Fruit fly (Drosophila melanogaster) whole organism, embryonic: Measurements from ENCODE around the gene CG33489.

Source experiments
- Aef1 ChIP-seq: fragments of 200-800 bp; sonication (Bioruptor generic); IDR thresholded peaks from 3 replicates; pipeline ENCODE4 v1.3.6; 2022; ENCODE audit warnings: missing biosample characterization, missing genetic modification characterization
- CG10274 ChIP-seq: fragments of 200-800 bp; sonication (Bioruptor generic); optimal IDR thresholded peaks from 3 replicates; lab custom pipeline; 2017; ENCODE audit warnings: missing biosample characterization, mild to moderate bottlenecking, missing genetic modification characterization
- CG10654 ChIP-seq: fragments of 200-800 bp; sonication (Bioruptor generic); optimal IDR thresholded peaks from 2 replicates; lab custom pipeline; 2016; ENCODE audit warnings: missing biosample characterization, missing genetic modification characterization
- CG11695 ChIP-seq: fragments of 200-800 bp; sonication (Bioruptor generic); IDR thresholded peaks from 3 replicates; pipeline ENCODE4 v1.3.6; 2022; ENCODE audit warnings: missing biosample characterization, missing genetic modification characterization
- CG12155 ChIP-seq: fragments of 200-800 bp; sonication (Bioruptor generic); optimal IDR thresholded peaks from 3 replicates; lab custom pipeline; 2016; ENCODE audit warnings: missing biosample characterization, missing genetic modification characterization
- CG12236 ChIP-seq: fragments of 200-800 bp; sonication (Bioruptor generic); optimal IDR thresholded peaks from 2 replicates; lab custom pipeline; 2016; ENCODE audit warnings: missing biosample characterization, missing genetic modification characterization
- CG14710 ChIP-seq: fragments of 200-800 bp; sonication (Bioruptor generic); optimal IDR thresholded peaks from 3 replicates; lab custom pipeline; 2019; ENCODE audit warnings: missing biosample characterization, mild to moderate bottlenecking, missing genetic modification characterization, moderate library complexity
- CG15011 ChIP-seq: fragments of 200-800 bp; sonication (Bioruptor generic); optimal IDR thresholded peaks from 3 replicates; lab custom pipeline; 2018; ENCODE audit warnings: missing biosample characterization, mild to moderate bottlenecking, missing genetic modification characterization
- CG17361 ChIP-seq: fragments of 200-800 bp; sonication (Bioruptor generic); IDR thresholded peaks from 3 replicates; pipeline ENCODE4 v1.3.6; 2022; ENCODE audit warnings: missing biosample characterization, missing genetic modification characterization
- CG2129 ChIP-seq: fragments of 200-800 bp; sonication (Bioruptor generic); IDR thresholded peaks from 2 replicates; pipeline ENCODE4 v1.3.6; 2022; ENCODE audit warnings: missing biosample characterization, missing genetic modification characterization; ENCODE audit not compliant: partially characterized antibody
- CG30403 ChIP-seq: fragments of 200-800 bp; sonication (Bioruptor generic); optimal IDR thresholded peaks from 3 replicates; lab custom pipeline; 2016; ENCODE audit warnings: missing biosample characterization, missing genetic modification characterization
- CG31365 ChIP-seq: fragments of 200-800 bp; sonication (Bioruptor generic); optimal IDR thresholded peaks from 2 replicates; lab custom pipeline; 2018; ENCODE audit warnings: missing biosample characterization, mild to moderate bottlenecking, missing genetic modification characterization
- CG31441 ChIP-seq: fragments of 200-800 bp; sonication (Bioruptor generic); IDR thresholded peaks from 2 replicates; pipeline ENCODE4 v1.3.6; 2022; ENCODE audit warnings: missing biosample characterization, missing genetic modification characterization
- CG33213 ChIP-seq: fragments of 200-800 bp; sonication (Bioruptor generic); optimal IDR thresholded peaks from 3 replicates; lab custom pipeline; 2016; ENCODE audit warnings: missing biosample characterization, missing genetic modification characterization
- CG34376 ChIP-seq: fragments of 200-800 bp; sonication (Bioruptor generic); optimal IDR thresholded peaks from 2 replicates; lab custom pipeline; 2018; ENCODE audit warnings: missing biosample characterization, mild to moderate bottlenecking, missing genetic modification characterization
- CG34422 ChIP-seq: fragments of 200-800 bp; sonication (Bioruptor generic); IDR thresholded peaks from 3 replicates; pipeline ENCODE4 v1.3.6; 2022; ENCODE audit warnings: missing biosample characterization, missing genetic modification characterization
- CG4617 ChIP-seq: fragments of 200-800 bp; sonication (Bioruptor generic); optimal IDR thresholded peaks from 3 replicates; lab custom pipeline; 2016; ENCODE audit warnings: missing biosample characterization, missing genetic modification characterization, borderline replicate concordance
- CG6175 ChIP-seq: fragments of 200-800 bp; sonication (Bioruptor generic); IDR thresholded peaks from 3 replicates; pipeline ENCODE4 v1.3.6; 2022; ENCODE audit warnings: missing biosample characterization, missing genetic modification characterization
- CG8290 ChIP-seq, 3 experiments: fragments of 200-800 bp; sonication (Bioruptor generic); optimal IDR thresholded peaks; 2 replicates each; lab custom pipeline; 2016 to 2019; ENCODE audit warnings: missing biosample characterization in 3 of 3, missing genetic modification characterization in 3 of 3, mild to moderate bottlenecking in 2 of 3, moderate library complexity in 1 of 3
- CG8944 ChIP-seq: fragments of 200-800 bp; sonication (Bioruptor generic); optimal IDR thresholded peaks from 3 replicates; lab custom pipeline; 2016; ENCODE audit warnings: missing biosample characterization, missing genetic modification characterization
- CG9215 ChIP-seq: fragments of 200-800 bp; sonication (Bioruptor generic); IDR thresholded peaks from 2 replicates; pipeline ENCODE4 v1.3.6; 2022; ENCODE audit warnings: missing biosample characterization, missing genetic modification characterization
- CG9876 ChIP-seq: fragments of 200-800 bp; sonication (Bioruptor generic); optimal IDR thresholded peaks from 2 replicates; lab custom pipeline; 2016; ENCODE audit warnings: missing biosample characterization, missing genetic modification characterization
- Camta ChIP-seq: fragments of 200-800 bp; sonication (Bioruptor generic); optimal IDR thresholded peaks from 2 replicates; lab custom pipeline; 2016; ENCODE audit warnings: missing biosample characterization, missing genetic modification characterization
- Dp ChIP-seq: fragments of 200-800 bp; sonication (Bioruptor generic); optimal IDR thresholded peaks from 2 replicates; lab custom pipeline; 2018; ENCODE audit warnings: missing biosample characterization, mild to moderate bottlenecking, missing genetic modification characterization, moderate library complexity
- Fer3 ChIP-seq: fragments of 200-800 bp; sonication (Bioruptor generic); optimal IDR thresholded peaks from 2 replicates; lab custom pipeline; 2018; ENCODE audit warnings: missing biosample characterization, mild to moderate bottlenecking, missing genetic modification characterization, moderate library complexity
- H2.0 ChIP-seq: fragments of 200-800 bp; sonication (Bioruptor generic); IDR thresholded peaks from 2 replicates; pipeline ENCODE4 v1.3.6; 2022; ENCODE audit warnings: missing biosample characterization, missing genetic modification characterization
- HLHmδ ChIP-seq: fragments of 200-800 bp; sonication (Bioruptor generic); optimal IDR thresholded peaks from 2 replicates; lab custom pipeline; 2018; ENCODE audit warnings: missing biosample characterization, mild to moderate bottlenecking, missing genetic modification characterization, moderate library complexity
- Med ChIP-seq: fragments of 200-800 bp; sonication (Bioruptor generic); peaks from one replicate; lab custom pipeline; 2016; ENCODE audit warnings: missing biosample characterization, missing genetic modification characterization, mild to moderate bottlenecking, inconsistent platforms, moderate library complexity
- NFAT ChIP-seq: fragments of 200-800 bp; sonication (Bioruptor generic); IDR thresholded peaks from 2 replicates; pipeline ENCODE4 v1.3.6; 2022; ENCODE audit warnings: missing biosample characterization, missing genetic modification characterization
- PHDP ChIP-seq: fragments of 200-800 bp; sonication (Bioruptor generic); optimal IDR thresholded peaks from 3 replicates; lab custom pipeline; 2018; ENCODE audit warnings: missing biosample characterization, mild to moderate bottlenecking, missing genetic modification characterization, moderate library complexity
- Sry-β ChIP-seq: fragments of 200-800 bp; sonication (Bioruptor generic); optimal IDR thresholded peaks from 2 replicates; lab custom pipeline; 2018; ENCODE audit warnings: missing biosample characterization, mild to moderate bottlenecking, missing genetic modification characterization, moderate library complexity
- az2 ChIP-seq: fragments of 200-800 bp; sonication (Bioruptor generic); optimal IDR thresholded peaks from 3 replicates; lab custom pipeline; 2016; ENCODE audit warnings: missing biosample characterization, missing genetic modification characterization
- bigmax ChIP-seq: fragments of 200-800 bp; sonication (Bioruptor generic); optimal IDR thresholded peaks from 2 replicates; lab custom pipeline; 2018; ENCODE audit warnings: missing biosample characterization, mild to moderate bottlenecking, missing genetic modification characterization
- da ChIP-seq: fragments of 200-800 bp; sonication (Bioruptor generic); optimal IDR thresholded peaks from 2 replicates; lab custom pipeline; 2016; ENCODE audit warnings: missing biosample characterization, missing genetic modification characterization
- dimm ChIP-seq: fragments of 200-800 bp; sonication (Bioruptor generic); IDR thresholded peaks from 2 replicates; pipeline ENCODE4 v1.3.6; 2022; ENCODE audit warnings: missing biosample characterization, missing genetic modification characterization
- disco-r ChIP-seq: fragments of 200-800 bp; sonication (Bioruptor generic); optimal IDR thresholded peaks from 2 replicates; lab custom pipeline; 2016; ENCODE audit warnings: missing biosample characterization, missing genetic modification characterization
- dpn ChIP-seq, 2 experiments: fragments of 200-800 bp; sonication (Bioruptor generic); optimal IDR thresholded peaks; 3 replicates each; lab custom pipeline; 2016; ENCODE audit warnings: missing biosample characterization in 2 of 2, missing genetic modification characterization in 2 of 2
- en ChIP-seq: fragments of 200-800 bp; sonication (Bioruptor generic); optimal IDR thresholded peaks from 2 replicates; lab custom pipeline; 2016; ENCODE audit warnings: missing biosample characterization, missing genetic modification characterization
- ftz-f1 ChIP-seq: fragments of 200-800 bp; sonication (Bioruptor generic); optimal IDR thresholded peaks from 2 replicates; lab custom pipeline; 2016; ENCODE audit warnings: missing biosample characterization, missing genetic modification characterization
- gfzf ChIP-seq: fragments of 200-800 bp; sonication (Bioruptor generic); optimal IDR thresholded peaks from 2 replicates; lab custom pipeline; 2016; ENCODE audit warnings: missing biosample characterization, mild to moderate bottlenecking, missing genetic modification characterization, moderate library complexity
- lbe ChIP-seq: fragments of 200-800 bp; sonication (Bioruptor generic); optimal IDR thresholded peaks from 2 replicates; lab custom pipeline; 2016; ENCODE audit warnings: missing biosample characterization, mild to moderate bottlenecking, missing genetic modification characterization
- mam ChIP-seq: fragments of 200-800 bp; sonication (Bioruptor generic); optimal IDR thresholded peaks from 3 replicates; lab custom pipeline; 2016; ENCODE audit warnings: missing biosample characterization, missing genetic modification characterization
- mld ChIP-seq: fragments of 200-800 bp; sonication (Bioruptor generic); IDR thresholded peaks from 3 replicates; pipeline ENCODE4 v1.3.6; 2022; ENCODE audit warnings: missing biosample characterization, missing genetic modification characterization; ENCODE audit not compliant: partially characterized antibody
- oc ChIP-seq: fragments of 200-800 bp; sonication (Bioruptor generic); optimal IDR thresholded peaks from 2 replicates; lab custom pipeline; 2018; ENCODE audit warnings: missing biosample characterization, mild to moderate bottlenecking, missing genetic modification characterization, moderate library complexity
- pum ChIP-seq: fragments of 200-800 bp; sonication (Bioruptor generic); optimal IDR thresholded peaks from 2 replicates; lab custom pipeline; 2016; ENCODE audit warnings: missing biosample characterization, missing genetic modification characterization
- rib ChIP-seq: fragments of 200-800 bp; sonication (Bioruptor generic); IDR thresholded peaks from 2 replicates; pipeline ENCODE4 v1.3.6; 2022; ENCODE audit warnings: missing biosample characterization, missing genetic modification characterization
- run ChIP-seq: fragments of 200-800 bp; sonication (Bioruptor generic); optimal IDR thresholded peaks from 3 replicates; lab custom pipeline; 2018; ENCODE audit warnings: missing biosample characterization, mild to moderate bottlenecking, missing genetic modification characterization
- sens ChIP-seq: fragments of 200-800 bp; sonication (Bioruptor generic); peaks from one replicate; lab custom pipeline; 2016; ENCODE audit warnings: missing biosample characterization, missing genetic modification characterization
- seq ChIP-seq: fragments of 200-800 bp; sonication (Bioruptor generic); IDR thresholded peaks from 2 replicates; pipeline ENCODE4 v1.3.6; 2022; ENCODE audit warnings: missing biosample characterization, missing genetic modification characterization
- slbo ChIP-seq: fragments of 200-800 bp; sonication (Bioruptor generic); IDR thresholded peaks from 2 replicates; pipeline ENCODE4 v1.3.6; 2022; ENCODE audit warnings: missing biosample characterization, missing genetic modification characterization
- unpg ChIP-seq: fragments of 200-800 bp; sonication (Bioruptor generic); optimal IDR thresholded peaks from 3 replicates; lab custom pipeline; 2018; ENCODE audit warnings: missing biosample characterization, mild to moderate bottlenecking, missing genetic modification characterization, moderate library complexity
- vfl ChIP-seq: fragments of 200-800 bp; sonication (Bioruptor generic); optimal IDR thresholded peaks from 2 replicates; lab custom pipeline; 2016; ENCODE audit warnings: missing biosample characterization, missing genetic modification characterization

Gene CG33489

DNA sequence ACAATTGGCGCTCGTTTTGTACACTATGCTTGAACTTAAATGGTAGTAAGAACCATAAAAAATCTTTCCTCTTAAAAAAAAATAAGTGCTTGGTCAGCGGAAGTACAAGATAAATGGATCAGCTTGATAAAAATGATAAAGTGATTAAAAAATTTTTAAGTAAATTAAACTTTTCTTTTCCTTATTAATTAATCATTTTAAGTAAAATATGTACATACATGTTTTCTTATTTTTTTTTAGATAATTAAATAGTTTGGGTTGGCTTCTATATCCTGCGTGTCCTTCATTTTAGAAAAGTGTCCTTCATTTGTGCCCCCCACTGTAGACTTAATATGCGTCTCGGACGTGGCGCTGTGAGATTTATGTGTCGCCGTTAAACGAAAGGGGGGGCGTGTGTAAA lies 20.2 kb downstream of the CG33489 start (continued):
- TF ChIP-seq CG2129 (GFP tag; lab: Robert Waterston, UW) (no peak), CG12236 (no peak), Sry-β (no peak), CG30403 (GFP tag; lab: Kevin White, UChicago) (peak; percentile 36), lbe (GFP tag; lab: Kevin White, UChicago) (no peak), da (GFP tag; lab: Kevin White, UChicago) (no peak), rib (GFP tag; lab: Robert Waterston, UW) (no peak), slbo (GFP tag; lab: Robert Waterston, UW) (peak; percentile 53; the same call in 1 of the 2 replicates), bigmax (GFP tag; lab: Kevin White, UChicago) (no peak), seq (no peak), CG10274 (GFP tag; lab: Kevin White, UChicago) (no peak), CG9215 (GFP tag; lab: Robert Waterston, UW) (no peak), pum (GFP tag; lab: Kevin White, UChicago) (no peak), ftz-f1 (GFP tag; lab: Kevin White, UChicago) (no peak), HLHmδ (GFP tag; lab: Kevin White, UChicago) (no peak), CG6175 (peak; percentile 17; the same call in 1 of the 3 replicates), H2.0 (no peak), en (GFP tag; lab: Kevin White, UChicago) (no peak), dimm (no peak), CG34376 (GFP tag; lab: Kevin White, UChicago) (no peak), Dp (GFP tag; lab: Kevin White, UChicago) (no peak), vfl (GFP tag; lab: Kevin White, UChicago) (peak; percentile 33), mam (GFP tag; lab: Kevin White, UChicago) (peak; percentile 36), CG31441 (GFP tag; lab: Robert Waterston, UW) (peak; percentile 31; the same call in 1 of the 2 replicates), CG11695 (GFP tag; lab: Robert Waterston, UW) (0 out of 3 replicates have a peak, but pooled peaks have one; percentile 13), CG10654 (GFP tag; lab: Kevin White, UChicago) (no peak), unpg (GFP tag; lab: Kevin White, UChicago) (peak; percentile 5), oc (tag; lab: Kevin White, UChicago) (no peak), CG33213 (GFP tag; lab: Kevin White, UChicago) (no peak), CG15011 (GFP tag; lab: Kevin White, UChicago) (peak; percentile 41), gfzf (GFP tag; lab: Kevin White, UChicago) (no peak), disco-r (no peak), CG12155 (GFP tag; lab: Kevin White, UChicago) (peak; percentile 23), CG31365 (tag; lab: Kevin White, UChicago) (no peak), run (tag; lab: Kevin White, UChicago) (no peak), az2 (GFP tag; lab: Kevin White, UChicago) (peak; percentile 29), CG34422 (GFP tag; lab: Robert Waterston, UW) (no peak), CG9876 (GFP tag; lab: Kevin White, UChicago) (no peak), Fer3 (tag; lab: Kevin White, UChicago) (peak; percentile 30), Camta (GFP tag; lab: Kevin White, UChicago) (no peak), PHDP (tag; lab: Kevin White, UChicago) (peak; percentile 52), CG17361 (GFP tag; lab: Robert Waterston, UW) (peak; percentile 26; the same call in 1 of the 3 replicates), NFAT (no peak), CG8290 (GFP tag; optimal IDR thresholded peaks at IDR 0.05; lab: Kevin White, UChicago) (no peak), CG8290 (tag; optimal IDR thresholded peaks at IDR 0.05; lab: Kevin White, UChicago) (peak in 1 of 2 experiments; percentile 2), CG4617 (GFP tag; lab: Kevin White, UChicago) (no peak), CG14710 (tag; lab: Kevin White, UChicago) (no peak), mld (GFP tag; lab: Robert Waterston, UW) (no peak), Aef1 (GFP tag; lab: Robert Waterston, UW) (no peak), sens (GFP tag; lab: Kevin White, UChicago) (no peak), CG8944 (no peak), dpn (GFP tag; optimal IDR thresholded peaks at IDR 0.05; lab: Kevin White, UChicago) (peak in 1 of 2 experiments; percentile 24), Med (no peak)
